Fruit fly (Drosophila melanogaster): ENCODE data around the gene CG32639.
A peak's percentile ranks its signal among the peaks of the same experiment; 100 is the strongest.

- peak; percentile 82 for TF ChIP-seq topi (GFP tag; optimal IDR thresholded peaks at IDR 0.05)
- no peak for TF ChIP-seq Blimp-1 (GFP tag; optimal IDR thresholded peaks at IDR 0.05)
- peak; percentile 88 for TF ChIP-seq CG6163 (GFP tag; IDR thresholded peaks at IDR 0.05)
- TF ChIP-seq CG3032 (tag; optimal IDR thresholded peaks at IDR 0.05) = peak; percentile 73
- TF ChIP-seq CG6276 (GFP tag; optimal IDR thresholded peaks at IDR 0.05) = peak; percentile 37
- TF ChIP-seq CG9139 (GFP tag; optimal IDR thresholded peaks at IDR 0.05) = peak; percentile 40
- TF ChIP-seq Lpt (GFP tag; optimal IDR thresholded peaks at IDR 0.05) = peak; percentile 57
- peak; percentile 77 for TF ChIP-seq lz (GFP tag; optimal IDR thresholded peaks at IDR 0.05)
- peak; percentile 83 for TF ChIP-seq net (GFP tag; optimal IDR thresholded peaks at IDR 0.05)
- peak; percentile 86 for TF ChIP-seq CG3919 (GFP tag; optimal IDR thresholded peaks at IDR 0.05)
- peak; percentile 74 for TF ChIP-seq CG31627 (GFP tag; optimal IDR thresholded peaks at IDR 0.05)
- peak; percentile 26 for TF ChIP-seq CG16779 (tag; optimal IDR thresholded peaks at IDR 0.05)
Measured at dm6 chrX:13244462-13244861, 8.1 kb upstream of the CG32639 start.
